Fruit fly (Drosophila melanogaster) whole organism, embryonic: ENCODE data around the gene mRpL4.

Experiments used
- Atf-2 ChIP-seq: fragments of 200-800 bp; sonication (Bioruptor generic); optimal IDR thresholded peaks from 2 replicates; lab custom pipeline; 2016; ENCODE audit warnings: missing biosample characterization, missing genetic modification characterization
- BEAF-32 ChIP-seq: fragments of 200-800 bp; sonication (Bioruptor generic); optimal IDR thresholded peaks from 3 replicates; lab custom pipeline; 2017; ENCODE audit warnings: missing biosample characterization, missing genetic modification characterization, mild to moderate bottlenecking, moderate library complexity, missing genetic modification reagents
- CG10431 ChIP-seq: fragments of 200-800 bp; sonication (Bioruptor generic); optimal IDR thresholded peaks from 3 replicates; lab custom pipeline; 2018; ENCODE audit warnings: missing biosample characterization, mild to moderate bottlenecking, missing genetic modification characterization
- CG10543 ChIP-seq: fragments of 200-800 bp; sonication (Bioruptor generic); optimal IDR thresholded peaks from 3 replicates; lab custom pipeline; 2017; ENCODE audit warnings: missing biosample characterization, mild to moderate bottlenecking, missing genetic modification characterization, moderate library complexity
- CG10979 ChIP-seq: fragments of 200-800 bp; sonication (Bioruptor generic); optimal IDR thresholded peaks from 2 replicates; lab custom pipeline; 2018; ENCODE audit warnings: missing biosample characterization, mild to moderate bottlenecking, missing genetic modification characterization, moderate library complexity
- CG12659 ChIP-seq: fragments of 200-800 bp; sonication (Bioruptor generic); optimal IDR thresholded peaks from 3 replicates; lab custom pipeline; 2017; ENCODE audit warnings: mild to moderate bottlenecking, missing biosample characterization, missing genetic modification reagents, missing genetic modification characterization
- CG14050 ChIP-seq: fragments of 200-800 bp; sonication (Bioruptor generic); IDR thresholded peaks from 3 replicates; pipeline ENCODE4 v1.3.6; 2022; ENCODE audit warnings: missing biosample characterization, missing genetic modification characterization
- CG15011 ChIP-seq: fragments of 200-800 bp; sonication (Bioruptor generic); optimal IDR thresholded peaks from 3 replicates; lab custom pipeline; 2018; ENCODE audit warnings: missing biosample characterization, mild to moderate bottlenecking, missing genetic modification characterization
- CG1647 ChIP-seq: fragments of 200-800 bp; sonication (Bioruptor generic); optimal IDR thresholded peaks from 3 replicates; lab custom pipeline; 2016; ENCODE audit warnings: missing biosample characterization, missing genetic modification characterization
- CG17829 ChIP-seq: fragments of 200-800 bp; optimal IDR thresholded peaks from 2 replicates; lab custom pipeline; 2019; ENCODE audit warnings: missing biosample characterization, mild to moderate bottlenecking, missing genetic modification characterization, moderate library complexity
- CG17912 ChIP-seq: fragments of 200-800 bp; sonication (Bioruptor generic); optimal IDR thresholded peaks from 2 replicates; lab custom pipeline; 2018; ENCODE audit warnings: missing biosample characterization, mild to moderate bottlenecking, missing genetic modification characterization
- CG18262 ChIP-seq: fragments of 200-800 bp; optimal IDR thresholded peaks from 3 replicates; lab custom pipeline; 2019; ENCODE audit warnings: missing biosample characterization, mild to moderate bottlenecking, missing genetic modification characterization, moderate library complexity
- CG18599 ChIP-seq: fragments of 200-800 bp; sonication (Bioruptor generic); optimal IDR thresholded peaks from 3 replicates; lab custom pipeline; 2017; ENCODE audit warnings: missing biosample characterization, missing genetic modification characterization, mild to moderate bottlenecking, moderate library complexity, missing genetic modification reagents
- CG2120 ChIP-seq: fragments of 200-800 bp; sonication (Bioruptor generic); optimal IDR thresholded peaks from 3 replicates; lab custom pipeline; 2016; ENCODE audit warnings: missing biosample characterization, missing genetic modification characterization
- CG3838 ChIP-seq: fragments of 200-800 bp; sonication (Bioruptor generic); optimal IDR thresholded peaks from 3 replicates; lab custom pipeline; 2016; ENCODE audit warnings: missing biosample characterization, missing genetic modification characterization
- CG43689 ChIP-seq: fragments of 200-800 bp; sonication (Bioruptor generic); IDR thresholded peaks from 2 replicates; pipeline ENCODE4 v1.3.6; 2022; ENCODE audit warnings: missing biosample characterization, missing genetic modification characterization
- CG4730 ChIP-seq: fragments of 200-800 bp; sonication (Bioruptor generic); IDR thresholded peaks from 2 replicates; pipeline ENCODE4 v1.3.6; 2022; ENCODE audit warnings: missing biosample characterization, missing genetic modification characterization
- CG6765 ChIP-seq: fragments of 200-800 bp; sonication (Bioruptor generic); optimal IDR thresholded peaks from 3 replicates; lab custom pipeline; 2017; ENCODE audit warnings: missing biosample characterization, mild to moderate bottlenecking, missing genetic modification characterization
- CG6791 ChIP-seq: fragments of 200-800 bp; sonication (Bioruptor generic); IDR thresholded peaks from 3 replicates; pipeline ENCODE4 v1.3.6; 2022; ENCODE audit warnings: missing biosample characterization, missing genetic modification characterization; ENCODE audit not compliant: partially characterized antibody
- CG8944 ChIP-seq: fragments of 200-800 bp; sonication (Bioruptor generic); optimal IDR thresholded peaks from 3 replicates; lab custom pipeline; 2016; ENCODE audit warnings: missing biosample characterization, missing genetic modification characterization
- Chrac-16 ChIP-seq: fragments of 200-800 bp; sonication (Bioruptor generic); optimal IDR thresholded peaks from 3 replicates; lab custom pipeline; 2016; ENCODE audit warnings: missing biosample characterization, missing genetic modification characterization
- H15 ChIP-seq: fragments of 200-800 bp; sonication (Bioruptor generic); IDR thresholded peaks from 3 replicates; pipeline ENCODE4 v1.3.6; 2022; ENCODE audit warnings: missing biosample characterization, missing genetic modification characterization
- HLH4C ChIP-seq: fragments of 200-800 bp; sonication (Bioruptor generic); IDR thresholded peaks from 3 replicates; pipeline ENCODE4 v1.3.6; 2022; ENCODE audit warnings: missing biosample characterization, missing genetic modification characterization; ENCODE audit not compliant: partially characterized antibody
- Hmx ChIP-seq: fragments of 200-800 bp; sonication (Bioruptor generic); optimal IDR thresholded peaks from 2 replicates; lab custom pipeline; 2016; ENCODE audit warnings: missing biosample characterization, missing genetic modification characterization
- Hsf ChIP-seq: fragments of 200-800 bp; sonication (Bioruptor generic); optimal IDR thresholded peaks from 3 replicates; lab custom pipeline; 2016; ENCODE audit warnings: missing biosample characterization, missing genetic modification characterization
- Meics ChIP-seq: fragments of 200-800 bp; sonication (Bioruptor generic); optimal IDR thresholded peaks from 2 replicates; lab custom pipeline; 2017; ENCODE audit warnings: missing biosample characterization, mild to moderate bottlenecking, missing genetic modification characterization
- Myb ChIP-seq: fragments of 200-800 bp; sonication (Bioruptor generic); optimal IDR thresholded peaks from 2 replicates; lab custom pipeline; 2016; ENCODE audit warnings: missing biosample characterization, missing genetic modification characterization
- NC2α ChIP-seq: fragments of 200-800 bp; sonication (Bioruptor generic); optimal IDR thresholded peaks from 2 replicates; lab custom pipeline; 2016; ENCODE audit warnings: missing biosample characterization, missing genetic modification characterization
- Oaz ChIP-seq: fragments of 200-800 bp; sonication (Bioruptor generic); IDR thresholded peaks from 2 replicates; pipeline ENCODE4 v1.3.6; 2022; ENCODE audit warnings: missing biosample characterization, missing genetic modification characterization
- Ptx1 ChIP-seq: fragments of 200-800 bp; sonication (Bioruptor generic); IDR thresholded peaks from 2 replicates; pipeline ENCODE4 v1.3.6; 2022; ENCODE audit warnings: missing biosample characterization, missing genetic modification characterization
- Stat92E ChIP-seq, 3 experiments: fragments of >200 bp in 2 of 3; fragments of 200-800 bp in 1 of 3; sonication (Bioruptor generic) in 1 of 3; optimal IDR thresholded peaks; 2 replicates each; lab custom pipeline; 2017 to 2019; ENCODE audit warnings: missing biosample characterization in 3 of 3, missing genetic modification characterization in 3 of 3, mild to moderate bottlenecking in 1 of 3, moderate library complexity in 1 of 3
- Usf ChIP-seq: fragments of 200-800 bp; sonication (Bioruptor generic); optimal IDR thresholded peaks from 2 replicates; lab custom pipeline; 2017; ENCODE audit warnings: missing genotype, missing biosample characterization, missing genetic modification characterization
- Xbp1 ChIP-seq: fragments of 200-800 bp; sonication (Bioruptor generic); optimal IDR thresholded peaks from 3 replicates; lab custom pipeline; 2016; ENCODE audit warnings: missing biosample characterization, mild to moderate bottlenecking, missing genetic modification characterization
- Xrp1 ChIP-seq: fragments of 200-800 bp; sonication (Bioruptor generic); IDR thresholded peaks from 2 replicates; pipeline ENCODE4 v1.3.6; 2022; ENCODE audit warnings: missing biosample characterization, missing genetic modification characterization
- ara ChIP-seq: fragments of 200-800 bp; sonication (Bioruptor generic); IDR thresholded peaks from 2 replicates; pipeline ENCODE4 v1.3.6; 2022; ENCODE audit warnings: missing biosample characterization, missing genetic modification characterization
- cato ChIP-seq: fragments of 200-800 bp; sonication (Bioruptor generic); optimal IDR thresholded peaks from 2 replicates; lab custom pipeline; 2016; ENCODE audit warnings: missing biosample characterization, missing genetic modification characterization, borderline replicate concordance
- dysf ChIP-seq: fragments of 200-800 bp; sonication (Bioruptor generic); IDR thresholded peaks from 3 replicates; pipeline ENCODE4 v1.3.6; 2022; ENCODE audit warnings: missing biosample characterization, missing genetic modification characterization
- emc ChIP-seq: fragments of 200-800 bp; sonication (Bioruptor generic); optimal IDR thresholded peaks from 2 replicates; lab custom pipeline; 2016; ENCODE audit warnings: missing biosample characterization, missing genetic modification characterization
- gem ChIP-seq: fragments of 200-800 bp; sonication (Bioruptor generic); optimal IDR thresholded peaks from 2 replicates; lab custom pipeline; 2019; ENCODE audit warnings: missing biosample characterization, mild to moderate bottlenecking, missing genetic modification characterization, moderate library complexity
- gt ChIP-seq: fragments of 200-800 bp; sonication (Bioruptor generic); IDR thresholded peaks from 2 replicates; pipeline ENCODE4 v1.3.6; 2022; ENCODE audit warnings: missing biosample characterization, missing genetic modification characterization
- nerfin-2 ChIP-seq: fragments of 200-800 bp; sonication (Bioruptor generic); IDR thresholded peaks from 2 replicates; pipeline ENCODE4 v1.3.6; 2022; ENCODE audit warnings: missing biosample characterization, missing genetic modification characterization; ENCODE audit not compliant: partially characterized antibody
- onecut ChIP-seq: fragments of 200-800 bp; sonication (Bioruptor generic); IDR thresholded peaks from 2 replicates; pipeline ENCODE4 v1.3.6; 2022; ENCODE audit warnings: missing biosample characterization, missing genetic modification characterization
- pfk ChIP-seq: fragments of 200-800 bp; sonication (Bioruptor generic); optimal IDR thresholded peaks from 2 replicates; lab custom pipeline; 2018; ENCODE audit warnings: missing biosample characterization, mild to moderate bottlenecking, missing genetic modification characterization, moderate library complexity
- pros ChIP-seq: fragments of 200-800 bp; sonication (Bioruptor generic); optimal IDR thresholded peaks from 3 replicates; lab custom pipeline; 2019; ENCODE audit warnings: missing biosample characterization, mild to moderate bottlenecking, missing genetic modification characterization, moderate library complexity
- ro ChIP-seq: fragments of 200-800 bp; sonication (Bioruptor generic); IDR thresholded peaks from 2 replicates; pipeline ENCODE4 v1.3.6; 2022; ENCODE audit warnings: missing biosample characterization, missing genetic modification characterization
- sim ChIP-seq: fragments of 200-800 bp; sonication (Bioruptor generic); IDR thresholded peaks from 2 replicates; pipeline ENCODE4 v1.3.6; 2022; ENCODE audit warnings: missing biosample characterization, missing genetic modification characterization
- stwl ChIP-seq: fragments of 200-800 bp; sonication (Bioruptor generic); optimal IDR thresholded peaks from 3 replicates; lab custom pipeline; 2018; ENCODE audit warnings: missing biosample characterization, mild to moderate bottlenecking, missing genetic modification characterization, moderate library complexity
- trem ChIP-seq: fragments of 200-800 bp; optimal IDR thresholded peaks from 3 replicates; lab custom pipeline; 2019; ENCODE audit warnings: missing biosample characterization, mild to moderate bottlenecking, missing genetic modification characterization, moderate library complexity
- usp ChIP-seq: fragments of >200 bp; optimal IDR thresholded peaks from 2 replicates; lab custom pipeline; 2017; ENCODE audit warnings: missing biosample characterization, missing genetic modification characterization

mRpL4 gene

DNA sequence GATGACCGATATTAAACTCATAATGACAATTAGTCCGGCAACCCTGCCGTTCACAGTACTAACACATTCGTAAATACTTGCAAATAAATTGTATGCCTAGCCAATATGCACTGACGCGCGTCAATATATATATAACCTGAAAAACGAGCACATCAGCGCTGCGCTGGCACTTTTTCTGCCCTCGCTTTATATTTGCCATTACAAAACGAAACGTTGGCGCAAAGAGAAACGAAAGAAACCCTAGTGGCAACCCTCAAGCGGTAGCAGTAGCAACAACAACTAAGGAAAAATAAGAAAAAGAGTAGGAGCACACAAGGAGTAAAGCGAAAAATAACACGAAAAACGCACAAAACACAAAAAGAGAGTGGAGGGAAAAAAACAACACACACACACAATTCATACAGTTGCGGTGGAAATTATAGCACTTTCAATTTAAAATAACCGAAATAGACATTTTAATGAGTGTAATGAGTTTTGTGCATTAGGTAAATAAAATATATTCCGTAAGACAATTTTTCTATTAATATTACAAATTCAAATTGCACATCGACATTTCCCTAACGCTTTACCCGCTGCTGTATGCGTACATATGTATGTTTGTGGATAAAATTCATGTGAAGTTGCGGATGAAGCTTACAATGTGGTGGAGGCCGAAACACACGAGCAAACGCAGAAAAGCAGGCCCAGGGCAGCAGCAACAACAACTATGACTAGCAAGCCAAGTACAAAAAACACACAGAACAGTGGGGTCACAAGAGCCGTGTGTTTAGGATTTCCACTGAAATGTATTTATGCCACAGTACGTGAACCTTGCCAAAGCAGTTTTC lies 22.0 kb upstream of the mRpL4 start (continued):
- TF ChIP-seq pros (GFP tag; lab: Kevin White, UChicago) (peak; percentile 89), CG43689 (GFP tag; lab: Robert Waterston, UW) (peak; percentile 95), stwl (tag; lab: Kevin White, UChicago) (peak; percentile 27), CG14050 (GFP tag; lab: Robert Waterston, UW) (peak; percentile 99), CG6791 (GFP tag; lab: Robert Waterston, UW) (no peak), CG17829 (tag; lab: Kevin White, UChicago) (peak; percentile 99), BEAF-32 (no peak), ara (GFP tag; lab: Robert Waterston, UW) (peak; percentile 99), emc (GFP tag; lab: Kevin White, UChicago) (peak; percentile 92), Myb (GFP tag; lab: Kevin White, UChicago) (peak; percentile 90), Stat92E (GFP tag; optimal IDR thresholded peaks at IDR 0.05; lab: Kevin White, UChicago) (peak in 1 of 3 experiments; percentile 99), Xrp1 (GFP tag; lab: Robert Waterston, UW) (peak; percentile 99), Hsf (GFP tag; lab: Kevin White, UChicago) (peak; percentile 99), gt (GFP tag; lab: Robert Waterston, UW) (peak; percentile 93), Meics (GFP tag; lab: Kevin White, UChicago) (peak; percentile 99), cato (GFP tag; lab: Kevin White, UChicago) (peak; percentile 96), dysf (GFP tag; lab: Robert Waterston, UW) (peak; percentile 99), CG6765 (peak; percentile 99), Xbp1 (peak; percentile 99), ro (GFP tag; lab: Robert Waterston, UW) (peak; percentile 96), CG15011 (GFP tag; lab: Kevin White, UChicago) (peak; percentile 99), Usf (GFP tag; lab: Kevin White, UChicago) (peak; percentile 96), H15 (GFP tag; lab: Robert Waterston, UW) (peak; percentile 98), nerfin-2 (no peak), NC2α (peak; percentile 95), trem (tag; lab: Kevin White, UChicago) (peak; percentile 96), usp (GFP tag; lab: Kevin White, UChicago) (no peak), CG8944 (peak; percentile 96), pfk (peak; percentile 55), HLH4C (GFP tag; lab: Robert Waterston, UW) (no peak), Oaz (GFP tag; lab: Robert Waterston, UW) (peak; percentile 99), CG10431 (peak; percentile 96), CG4730 (peak; percentile 98), gem (tag; lab: Kevin White, UChicago) (peak; percentile 100), Chrac-16 (peak; percentile 99), onecut (GFP tag; lab: Robert Waterston, UW) (peak; percentile 98), CG1647 (GFP tag; lab: Kevin White, UChicago) (peak; percentile 98), CG3838 (GFP tag; lab: Kevin White, UChicago) (peak; percentile 94), Ptx1 (GFP tag; lab: Robert Waterston, UW) (peak; percentile 98), CG10543 (GFP tag; lab: Kevin White, UChicago) (peak; percentile 99), CG2120 (GFP tag; lab: Kevin White, UChicago) (peak; percentile 99), CG12659 (GFP tag; lab: Kevin White, UChicago) (peak; percentile 100), Atf-2 (GFP tag; lab: Kevin White, UChicago) (peak; percentile 98), Hmx (GFP tag; lab: Kevin White, UChicago) (peak; percentile 97), CG17912 (peak; percentile 95), CG10979 (peak; percentile 99), CG18599 (GFP tag; lab: Kevin White, UChicago) (peak; percentile 100), sim (GFP tag; lab: Robert Waterston, UW) (peak; percentile 96), CG18262 (tag; lab: Kevin White, UChicago) (peak; percentile 99)
